Worm (Caenorhabditis elegans): ENCODE measurements around the gene dlhd-1.
"Not testable (repeated sequence)": the region's sequence is repeated elsewhere in the genome, so short reads cannot be mapped to it uniquely, and the experiment has no call there.

The dlhd-1 gene

ce11 chrII:1138618-1139017 is 33.3 kb downstream of the dlhd-1 start:
- TF ChIP-seq madf-9 (GFP tag; conservative IDR thresholded peaks at IDR 0.05) (0 out of 2 replicates have a peak, but pooled peaks have one; percentile 36), dve-1 (tag; optimal IDR thresholded peaks at IDR 0.05; ENCODE audit: insufficient read depth) (peak; percentile 24), nhr-111 (GFP tag; optimal IDR thresholded peaks at IDR 0.05) (no peak), daf-16 (GFP tag; optimal IDR thresholded peaks at IDR 0.05) (no peak), daf-16 (tag; optimal IDR thresholded peaks at IDR 0.05) (peak; percentile 58), lin-39 (tag; optimal IDR thresholded peaks at IDR 0.05) (no peak), nhr-25 (tag; optimal IDR thresholded peaks at IDR 0.05; ENCODE audit: borderline replicate concordance, insufficient read depth) (no peak), Y48G9A.11 (GFP tag; IDR thresholded peaks at IDR 0.05) (0 out of 2 replicates have a peak, but pooled peaks have one; percentile 45), aha-1 (tag) (peak; percentile 37), hlh-11 (tag; optimal IDR thresholded peaks at IDR 0.05) (peak; percentile 29), nhr-28 (tag; optimal IDR thresholded peaks at IDR 0.05) (peak; percentile 41), ceh-20 (GFP tag; IDR thresholded peaks at IDR 0.05) (no peak), mes-2 (tag; optimal IDR thresholded peaks at IDR 0.05; ENCODE audit: poor library complexity, severe bottlenecking) (peak; percentile 19), F37D6.2 (tag; optimal IDR thresholded peaks at IDR 0.05) (no peak), dmd-6 (GFP tag; IDR thresholded peaks at IDR 0.05) (peak; percentile 51; the same call in 1 of the 2 replicates), pqm-1 (tag; optimal IDR thresholded peaks at IDR 0.05) (peak; percentile 62), tra-1 (GFP tag; IDR thresholded peaks at IDR 0.05) (0 out of 2 replicates have a peak, but pooled peaks have one; percentile 11), mxl-3 (GFP tag; optimal IDR thresholded peaks at IDR 0.05) (no peak), php-3 (GFP tag; IDR thresholded peaks at IDR 0.05) (0 out of 2 replicates have a peak, but pooled peaks have one; percentile 13)

- TF ChIP-seq spr-1 (tag; optimal IDR thresholded peaks at IDR 0.05) (no peak), F10B5.3 (tag; optimal IDR thresholded peaks at IDR 0.05) (no peak), zip-2 (tag; optimal IDR thresholded peaks at IDR 0.05) (no peak), madf-9 (GFP tag; conservative IDR thresholded peaks at IDR 0.05) (no peak), arid-1 (GFP tag; conservative IDR thresholded peaks at IDR 0.05) (no peak), egl-43 (GFP tag; IDR thresholded peaks at IDR 0.05) (no peak), Y75B8A.6 (GFP tag; IDR thresholded peaks at IDR 0.05) (no peak), rbr-2 (tag; optimal IDR thresholded peaks at IDR 0.05) (no peak), tra-1 (GFP tag; IDR thresholded peaks at IDR 0.05) (no peak), ZK546.5 (tag; optimal IDR thresholded peaks at IDR 0.05) (no peak), mxl-3 (GFP tag; optimal IDR thresholded peaks at IDR 0.05) (no peak), unc-130 (GFP tag; optimal IDR thresholded peaks at IDR 0.05) (no peak), snpc-4 (tag; optimal IDR thresholded peaks at IDR 0.05) (no peak), aly-2 (tag; optimal IDR thresholded peaks at IDR 0.05) (no peak), zip-11 (GFP tag; IDR thresholded peaks at IDR 0.05) (no peak), nhr-6 (tag; optimal IDR thresholded peaks at IDR 0.05) (no peak), fos-1 (tag; optimal IDR thresholded peaks at IDR 0.05) (no peak), hif-1 (tag; optimal IDR thresholded peaks at IDR 0.05) (no peak), gei-8 (GFP tag; optimal IDR thresholded peaks at IDR 0.05) (no peak), unc-39 (tag; optimal IDR thresholded peaks at IDR 0.05) (no peak)
Observed at ce11 chrII:1136485-1136884, 35.4 kb downstream of the dlhd-1 start, which contains the start of gene pod-2. Gene pod-2 (plus strand): TSS chrII:1136785.

- TF ChIP-seq nhr-42 (GFP tag; IDR thresholded peaks at IDR 0.05), result peak; percentile 61; the same call in 1 of the 2 replicates
- TF ChIP-seq mep-1 (tag; optimal IDR thresholded peaks at IDR 0.05), result peak; percentile 55
- peak; percentile 80; the same call in 1 of the 2 replicates for TF ChIP-seq Y48G9A.11 (GFP tag; IDR thresholded peaks at IDR 0.05)
- 0 out of 4 replicates have a peak, but pooled peaks of 1 of the 2 experiments have one; percentile 59 for TF ChIP-seq madf-5 (GFP tag; IDR thresholded peaks at IDR 0.05)
- peak; percentile 60; the same call in 1 of the 2 replicates for TF ChIP-seq pha-4 (GFP tag; IDR thresholded peaks at IDR 0.05)
- not testable (repeated sequence) for TF ChIP-seq pha-4 (tag; optimal IDR thresholded peaks at IDR 0.05)
- peak; percentile 80 for TF ChIP-seq dmd-9 (GFP tag; IDR thresholded peaks at IDR 0.05)
- TF ChIP-seq ZK337.2 (GFP tag; IDR thresholded peaks at IDR 0.05), result peak; percentile 66; the same call in 1 of the 2 replicates
- TF ChIP-seq lin-38 (GFP tag; IDR thresholded peaks at IDR 0.05), result peak; percentile 98
- TF ChIP-seq snpc-1.2 (GFP tag; IDR thresholded peaks at IDR 0.05), result 0 out of 2 replicates have a peak, but pooled peaks have one; percentile 11
- peak; percentile 51 for TF ChIP-seq rbr-2 (tag; optimal IDR thresholded peaks at IDR 0.05)
- TF ChIP-seq lin-13 (GFP tag; optimal IDR thresholded peaks at IDR 0.05), result peak; percentile 30
- TF ChIP-seq unc-130 (GFP tag; optimal IDR thresholded peaks at IDR 0.05), result peak; percentile 42
- peak in 1 of 2 experiments; percentile 17 for TF ChIP-seq hif-1 (tag; optimal IDR thresholded peaks at IDR 0.05)
- TF ChIP-seq F37D6.2 (tag; optimal IDR thresholded peaks at IDR 0.05), result peak; percentile 34
- peak; percentile 24; the same call in 1 of the 2 replicates for TF ChIP-seq tra-1 (GFP tag; IDR thresholded peaks at IDR 0.05)
- TF ChIP-seq arid-1 (GFP tag; conservative IDR thresholded peaks at IDR 0.05), result peak; percentile 59; the same call in 1 of the 2 replicates
Observed at ce11 chrII:1134314-1135108, 37.4 kb downstream of the dlhd-1 start.
